Fruit fly (Drosophila melanogaster): ENCODE results near the gene Pdss2.

Gene Pdss2

dm6 chr3L:21024965-21025833 lies 2.5 kb upstream of the Pdss2 start:
- peak; percentile 8 for TF ChIP-seq nerfin-1 (tag; optimal IDR thresholded peaks at IDR 0.05)
- no peak for TF ChIP-seq CG11504 (tag; optimal IDR thresholded peaks at IDR 0.05)
- 0 out of 3 replicates have a peak, but pooled peaks have one; percentile 45 for TF ChIP-seq CG34224 (GFP tag; IDR thresholded peaks at IDR 0.05; ENCODE audit: partially characterized antibody)
- peak; percentile 20 for TF ChIP-seq CG15514 (GFP tag; optimal IDR thresholded peaks at IDR 0.05)
- TF ChIP-seq hb (GFP tag; IDR thresholded peaks at IDR 0.05; ENCODE audit: partially characterized antibody) = no peak
- peak; percentile 70 for TF ChIP-seq Drgx (GFP tag; IDR thresholded peaks at IDR 0.05)
- peak; percentile 16 for TF ChIP-seq sqz (GFP tag; optimal IDR thresholded peaks at IDR 0.05)
- TF ChIP-seq CG13624 (GFP tag; optimal IDR thresholded peaks at IDR 0.05) = peak; percentile 13
- TF ChIP-seq sd (tag; optimal IDR thresholded peaks at IDR 0.05) = peak; percentile 55
- peak; percentile 26 for TF ChIP-seq abd-A (tag; optimal IDR thresholded peaks at IDR 0.05)
- peak; percentile 31 for TF ChIP-seq pros (GFP tag; optimal IDR thresholded peaks at IDR 0.05)
- TF ChIP-seq hkb (optimal IDR thresholded peaks at IDR 0.05) = no peak
- TF ChIP-seq hkb (GFP tag; IDR thresholded peaks at IDR 0.05) = peak; percentile 22; the same call in 1 of the 2 replicates
- no peak for TF ChIP-seq grau (tag; optimal IDR thresholded peaks at IDR 0.05)
- peak; percentile 17 for TF ChIP-seq CHES-1-like (GFP tag; optimal IDR thresholded peaks at IDR 0.05)
- TF ChIP-seq CG4360 (GFP tag; IDR thresholded peaks at IDR 0.05) = peak; percentile 85
- no peak for TF ChIP-seq CG6854 (GFP tag; optimal IDR thresholded peaks at IDR 0.05)
- TF ChIP-seq wor (GFP tag; IDR thresholded peaks at IDR 0.05) = no peak
- peak; percentile 13 for TF ChIP-seq CG10543 (GFP tag; optimal IDR thresholded peaks at IDR 0.05)
- no peak for TF ChIP-seq GATAe (GFP tag; conservative IDR thresholded peaks at IDR 0.05)
- TF ChIP-seq nom (GFP tag; optimal IDR thresholded peaks at IDR 0.05) = peak; percentile 81
- TF ChIP-seq CG15011 (GFP tag; optimal IDR thresholded peaks at IDR 0.05) = no peak
- no peak for TF ChIP-seq HmgZ (tag; optimal IDR thresholded peaks at IDR 0.05)
- TF ChIP-seq Atf6 (GFP tag; IDR thresholded peaks at IDR 0.05) = peak; percentile 46; the same call in 1 of the 2 replicates
- no peak for TF ChIP-seq CG12299 (tag; optimal IDR thresholded peaks at IDR 0.05)
- no peak for TF ChIP-seq dmrt11E (tag; optimal IDR thresholded peaks at IDR 0.05)
- peak; percentile 66 for TF ChIP-seq Nf-YB (GFP tag; optimal IDR thresholded peaks at IDR 0.05)
- TF ChIP-seq Trl (optimal IDR thresholded peaks at IDR 0.05) = peak; percentile 91
- no peak for TF ChIP-seq Trl (GFP tag; optimal IDR thresholded peaks at IDR 0.05)
- peak; percentile 19 for TF ChIP-seq grn (GFP tag; optimal IDR thresholded peaks at IDR 0.05)
- peak; percentile 5 for TF ChIP-seq CG18599 (GFP tag; optimal IDR thresholded peaks at IDR 0.05)
- TF ChIP-seq Meics (GFP tag; optimal IDR thresholded peaks at IDR 0.05) = peak; percentile 8
- no peak for TF ChIP-seq gfzf (GFP tag; optimal IDR thresholded peaks at IDR 0.05)
- peak; percentile 11 for TF ChIP-seq CG15696 (tag; optimal IDR thresholded peaks at IDR 0.05)
- TF ChIP-seq CG2199 (GFP tag; IDR thresholded peaks at IDR 0.05) = 0 out of 3 replicates have a peak, but pooled peaks have one; percentile 15
- TF ChIP-seq shn (GFP tag; optimal IDR thresholded peaks at IDR 0.05) = peak; percentile 6
- peak; percentile 34 for TF ChIP-seq yki (optimal IDR thresholded peaks at IDR 0.05)
- peak; percentile 93 for TF ChIP-seq cg (GFP tag; optimal IDR thresholded peaks at IDR 0.05)
- peak; percentile 71 for TF ChIP-seq CG3163 (GFP tag; optimal IDR thresholded peaks at IDR 0.05)
- peak; percentile 71 for TF ChIP-seq CG8924 (tag; optimal IDR thresholded peaks at IDR 0.05)
- TF ChIP-seq dan (GFP tag; IDR thresholded peaks at IDR 0.05) = no peak
- peak; percentile 54 for TF ChIP-seq Elba2 (GFP tag; optimal IDR thresholded peaks at IDR 0.05)
- peak; percentile 65 for TF ChIP-seq kay (GFP tag; optimal IDR thresholded peaks at IDR 0.05)
- TF ChIP-seq so (GFP tag; IDR thresholded peaks at IDR 0.05) = 0 out of 3 replicates have a peak, but pooled peaks have one; percentile 12
- TF ChIP-seq mam (GFP tag; optimal IDR thresholded peaks at IDR 0.05) = peak; percentile 4
- TF ChIP-seq sens (GFP tag) = peak; percentile 90
- TF ChIP-seq CG2678 (tag; optimal IDR thresholded peaks at IDR 0.05) = peak; percentile 36
- no peak for TF ChIP-seq prd (optimal IDR thresholded peaks at IDR 0.05)
- no peak for TF ChIP-seq prd (GFP tag; IDR thresholded peaks at IDR 0.05)
